Worm (Caenorhabditis elegans) whole organism, L4/young adult: ENCODE measurements around the gene twk-33.

Experiments
- W03F9.2 ChIP-seq: fragments of 150-350 bp; optimal IDR thresholded peaks from 2 replicates; lab custom pipeline; 2014; ENCODE audit warnings: missing biosample characterization, missing genetic modification characterization
- dao-5 ChIP-seq: sonication (generic microtip); optimal IDR thresholded peaks from 2 replicates; lab custom pipeline; 2016; ENCODE audit warnings: missing genotype, missing genetic modification characterization, moderate library complexity, missing compliant biosample characterization
- him-1 ChIP-seq: sonication (generic microtip); optimal IDR thresholded peaks from 2 replicates; lab custom pipeline; 2016; ENCODE audit warnings: missing genotype, missing genetic modification reagents, missing genetic modification characterization, missing compliant biosample characterization

DNA sequence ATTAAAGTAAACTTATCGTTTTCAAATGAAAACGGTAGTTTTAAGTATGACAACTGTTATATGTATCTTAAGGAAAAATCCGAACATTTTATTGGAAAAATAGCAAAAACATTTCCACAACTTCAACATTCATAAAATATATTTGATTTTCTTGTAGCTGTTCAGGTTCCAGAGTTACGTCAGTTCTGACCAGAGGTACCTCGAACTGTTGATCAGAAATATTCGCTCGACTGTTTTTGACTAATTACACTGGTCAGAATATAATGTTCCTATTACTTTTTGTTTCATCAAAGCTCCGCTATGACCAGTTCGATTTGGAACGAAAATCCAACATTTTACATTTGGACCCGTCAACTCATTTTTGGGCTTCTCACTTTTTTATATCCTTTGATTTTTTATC, 7.2 kb downstream of the twk-33 start, which contains the start of gene srh-31:
- TF ChIP-seq W03F9.2 (tag; lab: Kevin White, UChicago): no peak
- TF ChIP-seq him-1: no peak
- TF ChIP-seq dao-5: no peak
